Worm (Caenorhabditis elegans) whole organism, L4/young adult: ENCODE measurements around the gene C13A2.12.
A peak's percentile ranks its signal among the peaks of the same experiment; 100 is the strongest.

Experiments
- W03F9.2 ChIP-seq: fragments of 150-350 bp; optimal IDR thresholded peaks from 2 replicates; lab custom pipeline; 2014; ENCODE audit warnings: missing biosample characterization, missing genetic modification characterization
- dao-5 ChIP-seq: sonication (generic microtip); optimal IDR thresholded peaks from 2 replicates; lab custom pipeline; 2016; ENCODE audit warnings: missing genotype, missing genetic modification characterization, moderate library complexity, missing compliant biosample characterization
- him-1 ChIP-seq: sonication (generic microtip); optimal IDR thresholded peaks from 2 replicates; lab custom pipeline; 2016; ENCODE audit warnings: missing genotype, missing genetic modification reagents, missing genetic modification characterization, missing compliant biosample characterization

The C13A2.12 gene

ce11 chrV:7258965-7259364 lies at the start of gene C13A2.12:
Gene C13A2.12, plus strand, starts transcription at chrV:7259265.
- no peak for TF ChIP-seq W03F9.2
- TF ChIP-seq dao-5 (tag; lab: Kevin White, UChicago) = no peak
- no peak for TF ChIP-seq him-1 (tag; lab: Kevin White, UChicago)

ce11 chrV:7214802-7215201 lies 44.3 kb upstream of the C13A2.12 start, which contains the start of gene soap-1:
Gene soap-1, minus strand, starts transcription at chrV:7214902.
- TF ChIP-seq W03F9.2 (no peak), him-1 (tag; lab: Kevin White, UChicago) (no peak), dao-5 (tag; lab: Kevin White, UChicago) (no peak)

ce11 chrV:7216016-7216415 lies 43.0 kb upstream of the C13A2.12 start:
- TF ChIP-seq W03F9.2 (no peak), dao-5 (tag; lab: Kevin White, UChicago) (no peak), him-1 (tag; lab: Kevin White, UChicago) (peak; percentile 24)

ce11 chrV:7218988-7219387 lies 40.1 kb upstream of the C13A2.12 start, which contains the start of gene C13F10.5:
Gene C13F10.5, minus strand, starts transcription at chrV:7219088.
- TF ChIP-seq W03F9.2 (no peak), dao-5 (tag; lab: Kevin White, UChicago) (no peak), him-1 (tag; lab: Kevin White, UChicago) (no peak)

- TF ChIP-seq dao-5 (tag; lab: Kevin White, UChicago) = no peak
- TF ChIP-seq him-1 (tag; lab: Kevin White, UChicago) = no peak
- TF ChIP-seq W03F9.2 = no peak
Measured at ce11 chrV:7220973-7221519, 38.0 kb upstream of the C13A2.12 start, which contains the start of the genes C13F10.8, C13F10.6 and kxd-1. Gene C13F10.8, minus strand, starts transcription at chrV:7221023. Gene C13F10.6, minus strand, starts transcription at chrV:7221039. Gene kxd-1, plus strand, starts transcription at chrV:7221469.

ce11 chrV:7223152-7223551 lies 35.9 kb upstream of the C13A2.12 start, which contains the start of gene C13F10.7:
Gene C13F10.7, minus strand, starts transcription at chrV:7223252.
- TF ChIP-seq W03F9.2 (no peak), dao-5 (tag; lab: Kevin White, UChicago) (no peak), him-1 (tag; lab: Kevin White, UChicago) (no peak)

- TF ChIP-seq W03F9.2 (no peak), dao-5 (tag; lab: Kevin White, UChicago) (no peak), him-1 (tag; lab: Kevin White, UChicago) (no peak)
Measured at ce11 chrV:7223941-7224340, 35.1 kb upstream of the C13A2.12 start, which contains the start of gene C13F10.1. Gene C13F10.1, plus strand, starts transcription at chrV:7224078.

ce11 chrV:7224353-7224752 lies 34.7 kb upstream of the C13A2.12 start:
- TF ChIP-seq W03F9.2 (no peak), dao-5 (tag; lab: Kevin White, UChicago) (no peak), him-1 (tag; lab: Kevin White, UChicago) (no peak)

- TF ChIP-seq him-1 (tag; lab: Kevin White, UChicago) = no peak
Measured at ce11 chrV:7224947-7225346, 34.1 kb upstream of the C13A2.12 start, which contains the start of gene fkb-3. Gene fkb-3, plus strand, starts transcription at chrV:7225223.

- TF ChIP-seq him-1 (tag; lab: Kevin White, UChicago) (no peak), dao-5 (tag; lab: Kevin White, UChicago) (no peak), W03F9.2 (no peak)
Measured at ce11 chrV:7225894-7226293, 33.2 kb upstream of the C13A2.12 start.

- TF ChIP-seq W03F9.2 (peak; percentile 33), him-1 (tag; lab: Kevin White, UChicago) (no peak)
Measured at ce11 chrV:7230847-7231246, 28.2 kb upstream of the C13A2.12 start, which contains the start of the genes gei-6 and krr-1. Gene gei-6, minus strand, starts transcription at chrV:7230848. Gene krr-1, plus strand, starts transcription at chrV:7231190.

- TF ChIP-seq him-1 (tag; lab: Kevin White, UChicago) (no peak), dao-5 (tag; lab: Kevin White, UChicago) (no peak), W03F9.2 (no peak)
Measured at ce11 chrV:7231524-7231923, 27.5 kb upstream of the C13A2.12 start.

ce11 chrV:7234726-7235125 lies 24.3 kb upstream of the C13A2.12 start, which contains the start of gene C05C8.5:
Gene C05C8.5, minus strand, starts transcription at chrV:7234826.
- TF ChIP-seq dao-5 (tag; lab: Kevin White, UChicago) = no peak
- no peak for TF ChIP-seq W03F9.2
- no peak for TF ChIP-seq him-1 (tag; lab: Kevin White, UChicago)

- TF ChIP-seq him-1 (tag; lab: Kevin White, UChicago) (no peak), W03F9.2 (no peak)
Measured at ce11 chrV:7236694-7237093, 22.4 kb upstream of the C13A2.12 start.

- TF ChIP-seq W03F9.2 = no peak
- no peak for TF ChIP-seq him-1 (tag; lab: Kevin White, UChicago)
- TF ChIP-seq dao-5 (tag; lab: Kevin White, UChicago) = no peak
Measured at ce11 chrV:7237094-7237132, 22.2 kb upstream of the C13A2.12 start, which contains the start of gene hpo-9. Gene hpo-9, minus strand, starts transcription at chrV:7237130.
